Fruit fly (Drosophila melanogaster): ENCODE measurements around the gene CG14877.
A peak's percentile ranks its signal among the peaks of the same experiment; 100 is the strongest.

CG14877 gene

dm6 chr3R:15872829-15873440, 22.9 kb downstream of the CG14877 start:
- TF ChIP-seq CG31441 (GFP tag; IDR thresholded peaks at IDR 0.05) (no peak), chinmo (GFP tag; IDR thresholded peaks at IDR 0.05; ENCODE audit: partially characterized antibody) (0 out of 4 replicates have a peak, but pooled peaks have one; percentile 18), CG4328 (GFP tag; optimal IDR thresholded peaks at IDR 0.05) (no peak), CG6175 (GFP tag; IDR thresholded peaks at IDR 0.05) (no peak), run (tag; optimal IDR thresholded peaks at IDR 0.05) (peak; percentile 34), CG4424 (GFP tag; optimal IDR thresholded peaks at IDR 0.05) (no peak), Xrp1 (GFP tag; IDR thresholded peaks at IDR 0.05) (no peak), ro (GFP tag; IDR thresholded peaks at IDR 0.05) (no peak), CG2120 (GFP tag; optimal IDR thresholded peaks at IDR 0.05) (no peak), Poxn (GFP tag; IDR thresholded peaks at IDR 0.05) (no peak), Vsx1 (GFP tag; optimal IDR thresholded peaks at IDR 0.05) (peak; percentile 22), amos (GFP tag; IDR thresholded peaks at IDR 0.05; ENCODE audit: partially characterized antibody) (no peak), CG12219 (GFP tag; optimal IDR thresholded peaks at IDR 0.05) (no peak), CG4854 (GFP tag; optimal IDR thresholded peaks at IDR 0.05) (no peak), sd (tag; optimal IDR thresholded peaks at IDR 0.05) (peak; percentile 94), corto (GFP tag; optimal IDR thresholded peaks at IDR 0.05) (no peak), lilli (GFP tag; optimal IDR thresholded peaks at IDR 0.05) (no peak), sim (GFP tag; IDR thresholded peaks at IDR 0.05) (no peak), CG7271 (tag; optimal IDR thresholded peaks at IDR 0.05) (no peak), chm (GFP tag; IDR thresholded peaks at IDR 0.05) (no peak), CG12769 (tag; optimal IDR thresholded peaks at IDR 0.05) (peak; percentile 13), CG12942 (GFP tag; optimal IDR thresholded peaks at IDR 0.05) (no peak), CG17829 (tag; optimal IDR thresholded peaks at IDR 0.05) (no peak), Lpt (GFP tag; optimal IDR thresholded peaks at IDR 0.05) (no peak), CG3838 (GFP tag; optimal IDR thresholded peaks at IDR 0.05) (no peak), so (GFP tag; IDR thresholded peaks at IDR 0.05) (no peak), Bgb (GFP tag; IDR thresholded peaks at IDR 0.05; ENCODE audit: partially characterized antibody) (no peak), Trl (optimal IDR thresholded peaks at IDR 0.05) (no peak), Trl (GFP tag; optimal IDR thresholded peaks at IDR 0.05) (no peak), gro (GFP tag; optimal IDR thresholded peaks at IDR 0.05) (peak; percentile 67), Dip3 (GFP tag; optimal IDR thresholded peaks at IDR 0.05) (no peak), Mrtf (GFP tag; IDR thresholded peaks at IDR 0.05) (no peak), CG9797 (GFP tag; optimal IDR thresholded peaks at IDR 0.05) (no peak), eyg (GFP tag; optimal IDR thresholded peaks at IDR 0.05) (no peak), Dp (GFP tag; optimal IDR thresholded peaks at IDR 0.05) (no peak), peb (GFP tag; IDR thresholded peaks at IDR 0.05) (no peak), slp2 (GFP tag; optimal IDR thresholded peaks at IDR 0.05) (no peak), oc (tag; optimal IDR thresholded peaks at IDR 0.05) (peak; percentile 56), Tbp (GFP tag; optimal IDR thresholded peaks at IDR 0.05) (no peak), danr (GFP tag; IDR thresholded peaks at IDR 0.05) (no peak), CG6765 (GFP tag; optimal IDR thresholded peaks at IDR 0.05) (no peak), pan (optimal IDR thresholded peaks at IDR 0.05) (no peak), pan (GFP tag; optimal IDR thresholded peaks at IDR 0.05 in 1 of 2, IDR thresholded peaks at IDR 0.05 in 1 of 2) (no peak), Awh (GFP tag; IDR thresholded peaks at IDR 0.05) (peak; percentile 77), ato (GFP tag; IDR thresholded peaks at IDR 0.05; ENCODE audit: partially characterized antibody) (no peak)
